Fruit fly (Drosophila melanogaster) whole organism, embryonic: Measurements from ENCODE around the gene Osi18.

Experiments used
- ATbp ChIP-seq: fragments of 200-800 bp; sonication (Bioruptor generic); optimal IDR thresholded peaks from 2 replicates; lab custom pipeline; 2017; ENCODE audit warnings: missing biosample characterization, mild to moderate bottlenecking, missing genetic modification characterization, missing genetic modification reagents
- Atf6 ChIP-seq: fragments of 200-800 bp; sonication (Bioruptor generic); IDR thresholded peaks from 2 replicates; pipeline ENCODE4 v1.3.6; 2022; ENCODE audit warnings: missing biosample characterization, missing genetic modification characterization
- B-H1 ChIP-seq: fragments of 200-800 bp; sonication (Bioruptor generic); IDR thresholded peaks from 3 replicates; pipeline ENCODE4 v1.3.6; 2022; ENCODE audit warnings: missing biosample characterization, missing genetic modification characterization
- Blimp-1 ChIP-seq: fragments of 200-800 bp; sonication (Bioruptor generic); optimal IDR thresholded peaks from 3 replicates; lab custom pipeline; 2018; ENCODE audit warnings: missing biosample characterization, missing genetic modification characterization, mild to moderate bottlenecking, moderate library complexity, missing genetic modification reagents
- CG10267 ChIP-seq: fragments of 200-800 bp; sonication (Bioruptor generic); optimal IDR thresholded peaks from 2 replicates; lab custom pipeline; 2018; ENCODE audit warnings: missing biosample characterization, mild to moderate bottlenecking, missing genetic modification characterization, moderate library complexity
- CG10543 ChIP-seq: fragments of 200-800 bp; sonication (Bioruptor generic); optimal IDR thresholded peaks from 3 replicates; lab custom pipeline; 2017; ENCODE audit warnings: missing biosample characterization, mild to moderate bottlenecking, missing genetic modification characterization, moderate library complexity
- CG11504 ChIP-seq: fragments of 200-800 bp; sonication (Bioruptor generic); optimal IDR thresholded peaks from 3 replicates; lab custom pipeline; 2019; ENCODE audit warnings: missing biosample characterization, mild to moderate bottlenecking, missing genetic modification characterization, moderate library complexity
- CG11723 ChIP-seq: fragments of 200-800 bp; sonication (Bioruptor generic); optimal IDR thresholded peaks from 2 replicates; lab custom pipeline; 2017; ENCODE audit warnings: missing biosample characterization, mild to moderate bottlenecking, missing genetic modification characterization
- CG15696 ChIP-seq: fragments of 200-800 bp; sonication (Bioruptor generic); optimal IDR thresholded peaks from 2 replicates; lab custom pipeline; 2019; ENCODE audit warnings: missing biosample characterization, mild to moderate bottlenecking, missing genetic modification characterization, moderate library complexity
- CG1647 ChIP-seq: fragments of 200-800 bp; sonication (Bioruptor generic); optimal IDR thresholded peaks from 3 replicates; lab custom pipeline; 2016; ENCODE audit warnings: missing biosample characterization, missing genetic modification characterization
- CG17612 ChIP-seq: fragments of 200-800 bp; sonication (Bioruptor generic); IDR thresholded peaks from 2 replicates; pipeline ENCODE4 v1.3.6; 2022; ENCODE audit warnings: missing biosample characterization, missing genetic modification characterization
- CG2120 ChIP-seq: fragments of 200-800 bp; sonication (Bioruptor generic); optimal IDR thresholded peaks from 3 replicates; lab custom pipeline; 2016; ENCODE audit warnings: missing biosample characterization, missing genetic modification characterization
- CG30020 ChIP-seq: fragments of 200-800 bp; optimal IDR thresholded peaks from 2 replicates; lab custom pipeline; 2019; ENCODE audit warnings: missing biosample characterization, mild to moderate bottlenecking, missing genetic modification characterization, moderate library complexity
- CG3847 ChIP-seq: fragments of 200-800 bp; sonication (Bioruptor generic); IDR thresholded peaks from 2 replicates; pipeline ENCODE4 v1.3.6; 2022; ENCODE audit warnings: missing biosample characterization, missing genetic modification characterization
- CG3995 ChIP-seq: fragments of 200-800 bp; sonication (Bioruptor generic); optimal IDR thresholded peaks from 3 replicates; lab custom pipeline; 2016; ENCODE audit warnings: missing biosample characterization, missing genetic modification characterization
- CG4404 ChIP-seq: fragments of 200-800 bp; sonication (Bioruptor generic); IDR thresholded peaks from 2 replicates; pipeline ENCODE4 v1.3.6; 2022; ENCODE audit warnings: missing biosample characterization, missing genetic modification characterization
- CG9876 ChIP-seq: fragments of 200-800 bp; sonication (Bioruptor generic); optimal IDR thresholded peaks from 2 replicates; lab custom pipeline; 2016; ENCODE audit warnings: missing biosample characterization, missing genetic modification characterization
- Dbx ChIP-seq: fragments of 200-800 bp; sonication (Bioruptor generic); IDR thresholded peaks from 3 replicates; pipeline ENCODE4 v1.3.6; 2022; ENCODE audit warnings: missing biosample characterization, missing genetic modification characterization
- Ets65A ChIP-seq: fragments of 200-800 bp; sonication (Bioruptor generic); peaks from one replicate; lab custom pipeline; 2016; ENCODE audit warnings: missing biosample characterization, missing genetic modification characterization
- HmgZ ChIP-seq: fragments of 200-800 bp; sonication (Bioruptor generic); optimal IDR thresholded peaks from 2 replicates; lab custom pipeline; 2018; ENCODE audit warnings: missing biosample characterization, mild to moderate bottlenecking, missing genetic modification characterization
- Hr51 ChIP-seq, 2 experiments: fragments of 200-800 bp; sonication (Bioruptor generic); optimal IDR thresholded peaks; 2 replicates in 1 of 2; 3 replicates in 1 of 2; lab custom pipeline; 2016 to 2018; ENCODE audit warnings: missing biosample characterization in 2 of 2, missing genetic modification characterization in 2 of 2, mild to moderate bottlenecking in 1 of 2, moderate library complexity in 1 of 2
- Hr78 ChIP-seq, 2 experiments: fragments of 200-800 bp in 1 of 2; fragments of >200 bp in 1 of 2; sonication (Bioruptor generic) in 1 of 2; optimal IDR thresholded peaks; 2 replicates each; lab custom pipeline; 2017 to 2019; ENCODE audit warnings: missing biosample characterization in 2 of 2, missing genetic modification characterization in 2 of 2, mild to moderate bottlenecking in 1 of 2, moderate library complexity in 1 of 2
- Lim3 ChIP-seq: fragments of 200-800 bp; sonication (Bioruptor generic); IDR thresholded peaks from 2 replicates; pipeline ENCODE4 v1.3.6; 2022; ENCODE audit warnings: missing biosample characterization, missing genetic modification characterization
- Med ChIP-seq: fragments of 200-800 bp; sonication (Bioruptor generic); peaks from one replicate; lab custom pipeline; 2016; ENCODE audit warnings: missing biosample characterization, missing genetic modification characterization, mild to moderate bottlenecking, inconsistent platforms, moderate library complexity
- Stat92E ChIP-seq, 3 experiments: fragments of >200 bp in 2 of 3; fragments of 200-800 bp in 1 of 3; sonication (Bioruptor generic) in 1 of 3; optimal IDR thresholded peaks; 2 replicates each; lab custom pipeline; 2017 to 2019; ENCODE audit warnings: missing biosample characterization in 3 of 3, missing genetic modification characterization in 3 of 3, mild to moderate bottlenecking in 1 of 3, moderate library complexity in 1 of 3
- Tbp ChIP-seq: fragments of >200 bp; optimal IDR thresholded peaks from 2 replicates; lab custom pipeline; 2018; ENCODE audit warnings: missing biosample characterization, missing genetic modification characterization
- YL-1 ChIP-seq: fragments of 200-800 bp; sonication (Bioruptor generic); optimal IDR thresholded peaks from 3 replicates; lab custom pipeline; 2017; ENCODE audit warnings: missing biosample characterization, mild to moderate bottlenecking, missing genetic modification characterization
- ab ChIP-seq: fragments of 200-800 bp; sonication (Bioruptor generic); optimal IDR thresholded peaks from 2 replicates; lab custom pipeline; 2016; ENCODE audit warnings: missing biosample characterization, missing genetic modification characterization
- ara ChIP-seq: fragments of 200-800 bp; sonication (Bioruptor generic); IDR thresholded peaks from 2 replicates; pipeline ENCODE4 v1.3.6; 2022; ENCODE audit warnings: missing biosample characterization, missing genetic modification characterization
- btn ChIP-seq: fragments of 200-800 bp; sonication (Bioruptor generic); optimal IDR thresholded peaks from 2 replicates; lab custom pipeline; 2016; ENCODE audit warnings: missing biosample characterization, missing genetic modification characterization
- cas ChIP-seq: fragments of 200-800 bp; sonication (Bioruptor generic); IDR thresholded peaks from 2 replicates; pipeline ENCODE4 v1.3.6; 2022; ENCODE audit warnings: missing biosample characterization, missing genetic modification characterization
- ci ChIP-seq: fragments of 200-800 bp; sonication (Bioruptor generic); IDR thresholded peaks from 3 replicates; pipeline ENCODE4 v1.3.6; 2022; ENCODE audit warnings: missing biosample characterization, missing genetic modification characterization
- dm ChIP-seq: fragments of 200-800 bp; sonication (Bioruptor generic); optimal IDR thresholded peaks from 3 replicates; lab custom pipeline; 2016; ENCODE audit warnings: missing biosample characterization, missing genetic modification characterization
- dpn ChIP-seq, 2 experiments: fragments of 200-800 bp; sonication (Bioruptor generic); optimal IDR thresholded peaks; 3 replicates each; lab custom pipeline; 2016; ENCODE audit warnings: missing biosample characterization in 2 of 2, missing genetic modification characterization in 2 of 2
- gem ChIP-seq: fragments of 200-800 bp; sonication (Bioruptor generic); optimal IDR thresholded peaks from 2 replicates; lab custom pipeline; 2019; ENCODE audit warnings: missing biosample characterization, mild to moderate bottlenecking, missing genetic modification characterization, moderate library complexity
- jumu ChIP-seq: fragments of 200-800 bp; sonication (Bioruptor generic); optimal IDR thresholded peaks from 3 replicates; lab custom pipeline; 2016; ENCODE audit warnings: missing biosample characterization, missing genetic modification characterization
- kni ChIP-seq: fragments of 200-800 bp; sonication (Bioruptor generic); optimal IDR thresholded peaks from 3 replicates; lab custom pipeline; 2017; ENCODE audit warnings: mild to moderate bottlenecking, missing biosample characterization, missing genetic modification reagents, missing genetic modification characterization
- knrl ChIP-seq: fragments of 200-800 bp; sonication (Bioruptor generic); IDR thresholded peaks from 3 replicates; pipeline ENCODE4 v1.3.6; 2022; ENCODE audit warnings: missing biosample characterization, missing genetic modification characterization; ENCODE audit not compliant: partially characterized antibody
- org-1 ChIP-seq: fragments of 200-800 bp; sonication (Bioruptor generic); optimal IDR thresholded peaks from 2 replicates; lab custom pipeline; 2017; ENCODE audit warnings: missing biosample characterization, missing genetic modification characterization
- phol ChIP-seq: fragments of 200-800 bp; sonication (Bioruptor generic); optimal IDR thresholded peaks from 3 replicates; lab custom pipeline; 2018; ENCODE audit warnings: missing biosample characterization, mild to moderate bottlenecking, missing genetic modification characterization, moderate library complexity
- sens ChIP-seq: fragments of 200-800 bp; sonication (Bioruptor generic); peaks from one replicate; lab custom pipeline; 2016; ENCODE audit warnings: missing biosample characterization, missing genetic modification characterization
- tio ChIP-seq: fragments of 200-800 bp; sonication (Bioruptor generic); optimal IDR thresholded peaks from 2 replicates; lab custom pipeline; 2017; ENCODE audit warnings: missing biosample characterization, missing genetic modification characterization, inconsistent platforms
- tll ChIP-seq, 2 experiments: fragments of 200-800 bp in 1 of 2; fragments of >200 bp in 1 of 2; sonication (Bioruptor generic) in 1 of 2; optimal IDR thresholded peaks; 2 replicates each; lab custom pipeline; 2017 to 2019; ENCODE audit warnings: missing biosample characterization in 2 of 2, missing genetic modification characterization in 2 of 2, mild to moderate bottlenecking in 1 of 2, moderate library complexity in 1 of 2
- toy ChIP-seq: fragments of 200-800 bp; sonication (Bioruptor generic); IDR thresholded peaks from 2 replicates; pipeline ENCODE4 v1.3.6; 2022; ENCODE audit warnings: missing biosample characterization, missing genetic modification characterization
- tup ChIP-seq: fragments of 200-800 bp; sonication (Bioruptor generic); optimal IDR thresholded peaks from 2 replicates; lab custom pipeline; 2016; ENCODE audit warnings: missing biosample characterization, mild to moderate bottlenecking, missing genetic modification characterization, moderate library complexity
- vvl ChIP-seq: fragments of 200-800 bp; sonication (Bioruptor generic); IDR thresholded peaks from 2 replicates; pipeline ENCODE4 v1.3.6; 2022; ENCODE audit warnings: missing biosample characterization, missing genetic modification characterization

The Osi18 gene

DNA sequence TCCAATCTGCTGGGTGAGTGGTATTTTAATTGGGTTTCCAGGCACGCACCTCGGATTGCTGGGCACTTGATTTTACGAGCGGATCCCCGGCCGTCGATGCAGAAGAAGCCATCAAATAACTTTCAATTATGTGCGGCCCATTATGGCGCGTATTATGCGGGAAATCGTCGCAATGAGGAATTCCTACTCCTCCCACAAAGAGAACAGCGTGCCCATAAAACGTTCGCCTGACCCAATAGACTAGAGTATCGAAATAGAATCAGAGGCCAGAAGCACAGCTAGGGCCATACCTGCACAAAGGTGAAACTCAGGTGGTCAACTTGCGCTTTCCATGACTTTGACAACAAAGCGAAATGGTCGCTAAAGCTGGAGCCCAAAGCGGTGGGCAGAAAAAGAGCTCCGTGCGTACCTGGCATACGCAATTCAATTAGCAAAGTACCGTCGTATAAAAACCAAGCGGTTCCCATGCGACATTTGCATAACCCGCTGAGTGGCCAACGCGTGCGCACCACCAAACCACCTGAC lies at the start of gene Osi18:
TSS of gene Osi18 (plus strand) at position 475 of the 525 bp plus-strand sequence.
- TF ChIP-seq CG9876 (GFP tag; lab: Kevin White, UChicago) (no peak), Blimp-1 (GFP tag; lab: Kevin White, UChicago) (peak; percentile 69), Lim3 (GFP tag; lab: Robert Waterston, UW) (no peak), vvl (GFP tag; lab: Robert Waterston, UW) (0 out of 2 replicates have a peak, but pooled peaks have one; percentile 13), Hr78 (GFP tag; optimal IDR thresholded peaks at IDR 0.05; lab: Kevin White, UChicago) (peak in 1 of 2 experiments; percentile 38), kni (GFP tag; lab: Kevin White, UChicago) (peak; percentile 71), Med (peak; percentile 48), YL-1 (GFP tag; lab: Kevin White, UChicago) (no peak)

DNA sequence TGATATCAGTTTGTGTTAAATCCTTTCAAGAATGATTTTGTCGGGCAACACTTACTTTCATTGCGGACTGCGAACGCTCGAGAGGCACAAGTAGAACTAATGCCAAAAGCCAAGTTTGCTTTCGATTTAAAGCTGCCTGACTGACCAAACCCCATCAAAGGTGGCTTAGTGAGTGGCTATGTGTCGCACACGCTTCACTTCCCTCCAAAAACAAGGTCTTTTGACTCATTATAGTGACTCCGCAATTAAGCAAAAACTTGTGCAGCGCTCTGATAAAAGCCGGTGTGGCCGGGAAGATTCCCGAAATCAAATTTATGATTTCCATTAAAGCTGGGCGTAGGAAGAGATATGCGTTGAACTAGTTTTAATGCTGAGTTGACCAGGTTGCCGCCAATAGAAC lies 44.9 kb upstream of the Osi18 start, which contains the start of gene CG15597:
TSS of gene CG15597 (minus strand) at position 101 of the 400 bp plus-strand sequence.
- no peak for TF ChIP-seq CG17612
- TF ChIP-seq ab (GFP tag; lab: Kevin White, UChicago), result no peak
- no peak for TF ChIP-seq Dbx (GFP tag; lab: Robert Waterston, UW)
- no peak for TF ChIP-seq CG10267 (tag; lab: Kevin White, UChicago)
- TF ChIP-seq CG15696 (tag; lab: Kevin White, UChicago), result no peak
- TF ChIP-seq CG10543 (GFP tag; lab: Kevin White, UChicago), result no peak
- TF ChIP-seq CG11723 (GFP tag; lab: Kevin White, UChicago), result no peak
- no peak for TF ChIP-seq Tbp (GFP tag; lab: Kevin White, UChicago)
- TF ChIP-seq toy, result no peak
- no peak for TF ChIP-seq dm (GFP tag; lab: Kevin White, UChicago)
- no peak for TF ChIP-seq jumu
- no peak for TF ChIP-seq phol
- TF ChIP-seq CG2120 (GFP tag; lab: Kevin White, UChicago), result no peak
- no peak for TF ChIP-seq tio
- no peak for TF ChIP-seq Atf6
- TF ChIP-seq HmgZ, result no peak
- no peak for TF ChIP-seq ara (GFP tag; lab: Robert Waterston, UW)
- no peak for TF ChIP-seq dpn (GFP tag; optimal IDR thresholded peaks at IDR 0.05; lab: Kevin White, UChicago)
- TF ChIP-seq, all 482 proteins: peak for 0

DNA sequence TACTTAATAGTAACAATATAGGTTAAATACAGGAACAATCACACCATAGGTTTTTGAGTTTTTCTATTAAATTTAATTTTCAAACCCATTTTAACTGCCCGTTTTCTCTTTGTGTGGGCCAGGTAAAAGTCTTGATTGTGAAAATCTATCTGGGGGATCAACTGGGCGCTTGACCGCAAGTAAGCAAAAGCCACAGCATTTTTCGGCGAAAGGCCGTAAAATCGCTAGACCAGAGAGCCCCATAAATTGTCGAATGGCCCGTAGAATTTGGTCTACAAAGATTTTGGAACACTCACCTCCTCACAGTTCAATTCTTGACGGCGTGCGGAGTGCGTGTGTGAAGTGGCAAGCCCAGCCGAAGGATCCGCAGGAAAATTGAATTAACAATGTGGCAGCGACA lies 42.6 kb upstream of the Osi18 start, which contains the start of gene CG15594:
TSS of gene CG15594 (plus strand) at position 301 of the 400 bp plus-strand sequence.
- TF ChIP-seq org-1 (GFP tag; lab: Kevin White, UChicago) (no peak), btn (GFP tag; lab: Kevin White, UChicago) (no peak), gem (tag; lab: Kevin White, UChicago) (peak; percentile 9), Hr51 (GFP tag; optimal IDR thresholded peaks at IDR 0.05; lab: Kevin White, UChicago) (peak in 1 of 2 experiments; percentile 10), cas (no peak), CG11504 (tag; lab: Kevin White, UChicago) (peak; percentile 20), CG30020 (no peak), CG3847 (no peak), CG4404 (GFP tag; lab: Robert Waterston, UW) (no peak)

DNA sequence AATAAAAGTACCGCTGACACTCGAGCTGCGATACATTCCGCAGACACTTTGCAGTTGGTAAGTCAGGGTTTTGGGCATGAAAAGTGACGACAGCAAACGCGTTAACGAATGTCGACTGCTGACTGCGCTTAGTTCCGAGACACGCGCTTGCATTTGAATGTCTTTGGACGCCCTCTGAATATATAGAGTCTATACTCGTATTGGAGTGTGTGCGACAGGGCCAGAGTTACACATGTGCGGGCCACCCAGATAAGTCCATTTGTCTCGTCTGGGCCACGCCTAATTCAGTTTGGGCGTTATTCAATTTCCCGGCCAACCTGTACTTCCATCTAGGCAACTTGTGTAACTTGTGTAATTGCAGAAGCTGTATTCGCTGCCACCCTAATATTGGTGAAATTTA lies 39.8 kb upstream of the Osi18 start:
- 0 out of 3 replicates have a peak, but pooled peaks have one; percentile 20 for TF ChIP-seq ci (GFP tag; lab: Robert Waterston, UW)
- peak; percentile 91 for TF ChIP-seq Ets65A (GFP tag; lab: Kevin White, UChicago)
- no peak for TF ChIP-seq knrl (GFP tag; lab: Robert Waterston, UW)
- peak; percentile 43 for TF ChIP-seq sens (GFP tag; lab: Kevin White, UChicago)
- peak; percentile 70 for TF ChIP-seq kni (GFP tag; lab: Kevin White, UChicago)
- no peak for TF ChIP-seq CG3995 (GFP tag; lab: Kevin White, UChicago)
- no peak for TF ChIP-seq ATbp (GFP tag; lab: Kevin White, UChicago)
- peak; percentile 40; the same call in 1 of the 2 replicates for TF ChIP-seq vvl (GFP tag; lab: Robert Waterston, UW)
- TF ChIP-seq tll (GFP tag; optimal IDR thresholded peaks at IDR 0.05; lab: Kevin White, UChicago), result no peak
- TF ChIP-seq CG17612, result no peak
- no peak for TF ChIP-seq CG1647 (GFP tag; lab: Kevin White, UChicago)
- TF ChIP-seq tup (GFP tag; lab: Kevin White, UChicago), result no peak
- TF ChIP-seq B-H1 (GFP tag; lab: Robert Waterston, UW), result no peak
- TF ChIP-seq Stat92E (GFP tag; optimal IDR thresholded peaks at IDR 0.05; lab: Kevin White, UChicago), result no peak
